Worm (Caenorhabditis elegans): ENCODE results near the gene F35B3.4.

The F35B3.4 gene

DNA sequence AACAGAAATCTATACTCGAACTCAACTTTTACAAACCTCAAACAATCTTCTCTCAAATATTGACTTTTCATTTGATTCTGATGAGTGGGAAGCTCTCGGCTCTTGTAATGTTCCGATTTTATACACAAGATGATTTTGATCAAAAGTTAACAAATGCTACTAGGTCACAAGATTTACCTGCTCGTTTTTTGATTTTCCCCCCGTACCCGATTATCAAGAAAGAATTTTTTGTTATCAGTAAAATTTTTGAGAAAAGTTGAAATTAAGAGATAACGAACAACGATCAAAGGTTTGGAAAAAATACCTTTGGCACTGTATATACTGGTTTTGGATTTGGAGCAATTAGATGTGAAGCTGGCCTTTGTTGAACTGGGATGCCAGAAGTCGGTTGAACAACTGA lies 44.1 kb upstream of the F35B3.4 start:
- no peak for TF ChIP-seq ceh-44 (GFP tag; IDR thresholded peaks at IDR 0.05)
- no peak for TF ChIP-seq nhr-42 (GFP tag; IDR thresholded peaks at IDR 0.05)
- TF ChIP-seq hlh-11 (tag; optimal IDR thresholded peaks at IDR 0.05): peak; percentile 53
- no peak for TF ChIP-seq lir-3 (tag; optimal IDR thresholded peaks at IDR 0.05)
- no peak for TF ChIP-seq lin-1 (GFP tag; IDR thresholded peaks at IDR 0.05)
- TF ChIP-seq F10B5.3 (tag; optimal IDR thresholded peaks at IDR 0.05): no peak
- no peak for TF ChIP-seq dpl-1 (GFP tag; optimal IDR thresholded peaks at IDR 0.05)
- TF ChIP-seq F49E8.2 (tag; optimal IDR thresholded peaks at IDR 0.05; ENCODE audit: borderline replicate concordance): no peak
- TF ChIP-seq ZK337.2 (GFP tag; IDR thresholded peaks at IDR 0.05): no peak
- TF ChIP-seq hif-1 (tag; optimal IDR thresholded peaks at IDR 0.05): no peak
- TF ChIP-seq mdl-1 (tag; optimal IDR thresholded peaks at IDR 0.05): peak in 1 of 2 experiments; percentile 1
- TF ChIP-seq zip-2 (tag; optimal IDR thresholded peaks at IDR 0.05): no peak
- TF ChIP-seq daf-16 (GFP tag; optimal IDR thresholded peaks at IDR 0.05): no peak
- TF ChIP-seq daf-16 (tag; optimal IDR thresholded peaks at IDR 0.05): peak; percentile 68
- no peak for TF ChIP-seq mdt-29 (GFP tag; IDR thresholded peaks at IDR 0.05)
- peak; percentile 43 for TF ChIP-seq pqm-1 (tag; optimal IDR thresholded peaks at IDR 0.05)
- TF ChIP-seq lim-7 (GFP tag; IDR thresholded peaks at IDR 0.05): no peak
- TF ChIP-seq ctbp-1 (GFP tag; IDR thresholded peaks at IDR 0.05): no peak
- no peak for TF ChIP-seq snpc-1.2 (GFP tag; IDR thresholded peaks at IDR 0.05)
- no peak for TF ChIP-seq snpc-4 (tag; optimal IDR thresholded peaks at IDR 0.05)
- no peak for TF ChIP-seq zip-11 (GFP tag; IDR thresholded peaks at IDR 0.05)
- no peak for TF ChIP-seq Y75B8A.6 (GFP tag; IDR thresholded peaks at IDR 0.05)
- TF ChIP-seq ceh-28 (tag; optimal IDR thresholded peaks at IDR 0.05): no peak
- no peak for TF ChIP-seq ZK546.5 (tag; optimal IDR thresholded peaks at IDR 0.05)
- no peak for TF ChIP-seq daf-12 (tag; optimal IDR thresholded peaks at IDR 0.05)
- no peak for TF ChIP-seq unc-62 (GFP tag; optimal IDR thresholded peaks at IDR 0.05 in 1 of 2)
- TF ChIP-seq unc-62 (tag; optimal IDR thresholded peaks at IDR 0.05): no peak
- TF ChIP-seq egl-27 (tag; optimal IDR thresholded peaks at IDR 0.05): no peak
- TF ChIP-seq skn-1 (tag; optimal IDR thresholded peaks at IDR 0.05): no peak
- peak; percentile 18 for TF ChIP-seq nhr-28 (tag; optimal IDR thresholded peaks at IDR 0.05)
- TF ChIP-seq ceh-20 (GFP tag; IDR thresholded peaks at IDR 0.05): no peak
- no peak for TF ChIP-seq zag-1 (tag; optimal IDR thresholded peaks at IDR 0.05)
- no peak for TF ChIP-seq aly-2 (tag; optimal IDR thresholded peaks at IDR 0.05)
- TF ChIP-seq lin-39 (tag; optimal IDR thresholded peaks at IDR 0.05): no peak
- no peak for TF ChIP-seq nhr-111 (GFP tag; optimal IDR thresholded peaks at IDR 0.05)
- TF ChIP-seq madf-5 (GFP tag; IDR thresholded peaks at IDR 0.05): no peak
- TF ChIP-seq ceh-32 (tag; optimal IDR thresholded peaks at IDR 0.05; ENCODE audit: poor library complexity): no peak
- TF ChIP-seq hlh-30 (tag; optimal IDR thresholded peaks at IDR 0.05; ENCODE audit: insufficient read depth): peak; percentile 41
- TF ChIP-seq dve-1 (tag; optimal IDR thresholded peaks at IDR 0.05; ENCODE audit: insufficient read depth): peak; percentile 78
- peak; percentile 64 for TF ChIP-seq dmd-6 (GFP tag; IDR thresholded peaks at IDR 0.05)
- no peak for TF ChIP-seq fos-1 (tag; optimal IDR thresholded peaks at IDR 0.05)
- no peak for TF ChIP-seq nhr-25 (tag; optimal IDR thresholded peaks at IDR 0.05; ENCODE audit: borderline replicate concordance, insufficient read depth)
- no peak for TF ChIP-seq Y5F2A.4 (GFP tag; optimal IDR thresholded peaks at IDR 0.05)
- no peak for TF ChIP-seq unc-39 (tag; optimal IDR thresholded peaks at IDR 0.05)
- peak; percentile 61 for TF ChIP-seq aha-1 (tag)
- no peak for TF ChIP-seq lin-15B (tag; optimal IDR thresholded peaks at IDR 0.05)
- no peak for TF ChIP-seq ceh-62 (tag; optimal IDR thresholded peaks at IDR 0.05)
- no peak for TF ChIP-seq T20F7.1 (GFP tag; optimal IDR thresholded peaks at IDR 0.05)
- TF ChIP-seq spr-1 (tag; optimal IDR thresholded peaks at IDR 0.05): no peak
- TF ChIP-seq F37D6.2 (tag; optimal IDR thresholded peaks at IDR 0.05): no peak
- TF ChIP-seq rbr-2 (tag; optimal IDR thresholded peaks at IDR 0.05): no peak
- no peak for TF ChIP-seq nhr-102 (tag; optimal IDR thresholded peaks at IDR 0.05)
- no peak for TF ChIP-seq duxl-1 (tag; optimal IDR thresholded peaks at IDR 0.05; ENCODE audit: poor library complexity)
